Worm (Caenorhabditis elegans): ENCODE measurements around the gene Y38H6A.3.

ce11 chrV:20305803-20306202, 39.2 kb upstream of the Y38H6A.3 start, which contains the start of gene ZC15.1:
- TF ChIP-seq nhr-11 (tag; optimal IDR thresholded peaks at IDR 0.05) (no peak), egl-27 (tag; optimal IDR thresholded peaks at IDR 0.05) (no peak), ceh-9 (tag; optimal IDR thresholded peaks at IDR 0.05) (no peak), nhr-43 (tag; optimal IDR thresholded peaks at IDR 0.05; ENCODE audit: poor library complexity, severe bottlenecking) (no peak), unc-62 (GFP tag; optimal IDR thresholded peaks at IDR 0.05) (no peak), jun-1 (tag; optimal IDR thresholded peaks at IDR 0.05) (no peak), daf-12 (tag; optimal IDR thresholded peaks at IDR 0.05) (no peak), ZK546.5 (tag; optimal IDR thresholded peaks at IDR 0.05) (no peak), ceh-28 (tag; optimal IDR thresholded peaks at IDR 0.05) (no peak), nhr-12 (tag; optimal IDR thresholded peaks at IDR 0.05) (no peak), nhr-28 (tag; optimal IDR thresholded peaks at IDR 0.05) (no peak), nhr-25 (tag; optimal IDR thresholded peaks at IDR 0.05) (no peak), R02D3.7 (tag; optimal IDR thresholded peaks at IDR 0.05) (no peak)

Measured in whole organism, L3 larva.